Fruit fly (Drosophila melanogaster) whole organism: Measurements from ENCODE around the gene NO66.

Experiments used
- CG8478 ChIP-seq: fragments of >200 bp; optimal IDR thresholded peaks from 2 replicates; lab custom pipeline; 2018; ENCODE audit warnings: inconsistent platforms
- Dll ChIP-seq: fragments of >200 bp; optimal IDR thresholded peaks from 2 replicates; lab custom pipeline; 2017
- EcR ChIP-seq, 2 experiments: fragments of >200 bp; optimal IDR thresholded peaks; 2 replicates each; lab custom pipeline; 2017; ENCODE audit warnings: missing biosample characterization in 2 of 2, missing genetic modification characterization in 2 of 2, missing genetic modification reagents in 2 of 2
- pan ChIP-seq: fragments of >200 bp; optimal IDR thresholded peaks from 2 replicates; lab custom pipeline; 2017
- psq ChIP-seq: fragments of >200 bp; optimal IDR thresholded peaks from 2 replicates; lab custom pipeline; 2017
- usp ChIP-seq: fragments of >200 bp; optimal IDR thresholded peaks from 2 replicates; lab custom pipeline; 2017; ENCODE audit warnings: missing biosample characterization, missing genetic modification characterization, mixed read lengths

dm6 chrX:4322234-4323210, 3.3 kb downstream of the NO66 start, which contains the start of gene norpA:
- no peak for TF ChIP-seq EcR (GFP tag; optimal IDR thresholded peaks at IDR 0.05; lab: Kevin White, UChicago)
- no peak for TF ChIP-seq psq (lab: Kevin White, UChicago)
- TF ChIP-seq pan (lab: Kevin White, UChicago), result no peak
- TF ChIP-seq usp (GFP tag; lab: Kevin White, UChicago), result no peak
- TF ChIP-seq CG8478 (lab: Kevin White, UChicago), result no peak
- no peak for TF ChIP-seq Dll (lab: Kevin White, UChicago)
